Worm (Caenorhabditis elegans): ENCODE measurements around the gene srw-51.

DNA sequence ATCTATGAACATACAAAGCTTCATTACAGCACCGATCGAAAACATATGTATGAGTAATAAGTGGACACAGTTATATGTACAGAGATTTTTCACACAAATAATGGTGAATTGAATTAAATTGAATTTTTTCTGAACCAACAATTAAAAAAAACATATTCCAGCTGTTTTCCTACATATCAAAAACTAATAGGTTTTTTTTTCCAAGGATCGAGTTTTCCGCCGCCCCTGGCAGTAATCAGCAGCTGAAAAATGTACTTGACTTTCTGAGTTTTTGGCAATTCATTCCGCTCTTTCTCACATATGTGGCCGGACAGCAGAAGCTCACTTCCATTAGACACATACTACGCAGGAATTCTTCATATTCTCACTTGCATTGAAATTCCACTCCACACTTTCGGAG lies 7.7 kb upstream of the srw-51 start, which contains the start of gene srh-174:
- no peak for TF ChIP-seq C38D4.7 (GFP tag; optimal IDR thresholded peaks at IDR 0.05)
- TF ChIP-seq unc-55 (GFP tag; optimal IDR thresholded peaks at IDR 0.05): no peak
- no peak for TF ChIP-seq ceh-34 (tag; optimal IDR thresholded peaks at IDR 0.05)
- no peak for TF ChIP-seq eyg-1 (tag; optimal IDR thresholded peaks at IDR 0.05)
- TF ChIP-seq dve-1 (tag; optimal IDR thresholded peaks at IDR 0.05): no peak
- TF ChIP-seq nfya-1 (tag; optimal IDR thresholded peaks at IDR 0.05): no peak
- TF ChIP-seq pqm-1 (tag; optimal IDR thresholded peaks at IDR 0.05): no peak
- no peak for TF ChIP-seq hlh-6 (tag; optimal IDR thresholded peaks at IDR 0.05)
- TF ChIP-seq sox-4 (tag; optimal IDR thresholded peaks at IDR 0.05): no peak
- no peak for TF ChIP-seq ceh-45 (GFP tag; IDR thresholded peaks at IDR 0.05)
- no peak for TF ChIP-seq pha-2 (tag; optimal IDR thresholded peaks at IDR 0.05)
- TF ChIP-seq ceh-6 (GFP tag; optimal IDR thresholded peaks at IDR 0.05): no peak
- TF ChIP-seq nhr-11 (tag; optimal IDR thresholded peaks at IDR 0.05): no peak
- TF ChIP-seq ama-1 (optimal IDR thresholded peaks at IDR 0.05): no peak
